Worm (Caenorhabditis elegans) whole organism, late embryonic: Measurements from ENCODE around the gene exos-9.
A peak's percentile ranks its signal among the peaks of the same experiment; 100 is the strongest.

Experiments used
- C08G9.2 ChIP-seq: sonication (generic microtip); optimal IDR thresholded peaks from 2 replicates; lab custom pipeline; 2016; ENCODE audit warnings: mild to moderate bottlenecking, missing genetic modification characterization, moderate library complexity, missing compliant biosample characterization
- C38D4.7 ChIP-seq: fragments of 200-800 bp; sonication (Bioruptor generic); optimal IDR thresholded peaks from 2 replicates; lab custom pipeline; 2018; ENCODE audit warnings: mild to moderate bottlenecking, missing genetic modification characterization, moderate library complexity, missing compliant biosample characterization
- F13H6.1 ChIP-seq: sonication (generic microtip); optimal IDR thresholded peaks from 2 replicates; lab custom pipeline; 2016; ENCODE audit warnings: missing genetic modification characterization, missing compliant biosample characterization
- K02D7.2 ChIP-seq: sonication (generic microtip); optimal IDR thresholded peaks from 2 replicates; lab custom pipeline; 2017; ENCODE audit warnings: mild to moderate bottlenecking, missing genetic modification characterization, missing compliant biosample characterization
- T23F11.4 ChIP-seq: fragments of 200-800 bp; sonication (Bioruptor generic); optimal IDR thresholded peaks from 2 replicates; lab custom pipeline; 2018; ENCODE audit warnings: mild to moderate bottlenecking, missing genetic modification characterization, missing compliant biosample characterization
- Y22D7AL.16 ChIP-seq: sonication (generic microtip); optimal IDR thresholded peaks from 2 replicates; lab custom pipeline; 2016; ENCODE audit warnings: missing genetic modification characterization, missing compliant biosample characterization
- ahr-1 ChIP-seq: sonication (generic microtip); optimal IDR thresholded peaks from 2 replicates; lab custom pipeline; 2016; ENCODE audit warnings: missing genetic modification characterization, missing compliant biosample characterization
- ama-1 ChIP-seq: fragments of 150-350 bp; optimal IDR thresholded peaks from 2 replicates; lab custom pipeline; 2014
- ceh-18 ChIP-seq: sonication (generic microtip); optimal IDR thresholded peaks from 2 replicates; lab custom pipeline; 2016; ENCODE audit warnings: missing genetic modification characterization, missing compliant biosample characterization
- ceh-19 ChIP-seq: fragments of 200-800 bp; sonication (Bioruptor generic); optimal IDR thresholded peaks from 2 replicates; lab custom pipeline; 2018; ENCODE audit warnings: mild to moderate bottlenecking, missing genetic modification characterization, missing compliant biosample characterization
- ceh-24 ChIP-seq: sonication (generic microtip); optimal IDR thresholded peaks from 2 replicates; lab custom pipeline; 2016; ENCODE audit warnings: mild to moderate bottlenecking, missing genetic modification characterization, missing compliant biosample characterization
- ceh-34 ChIP-seq: sonication (generic microtip); optimal IDR thresholded peaks from 2 replicates; lab custom pipeline; 2016; ENCODE audit warnings: mild to moderate bottlenecking, missing genetic modification characterization, missing compliant biosample characterization
- ceh-45 ChIP-seq: fragments of 200-800 bp; sonication (Bioruptor generic); IDR thresholded peaks from 2 replicates; pipeline ENCODE4 v1.3.6; 2022; ENCODE audit warnings: missing genetic modification reagents, missing genetic modification characterization, missing compliant biosample characterization
- ceh-48 ChIP-seq: sonication (generic microtip); optimal IDR thresholded peaks from 2 replicates; lab custom pipeline; 2016; ENCODE audit warnings: missing genetic modification characterization, inconsistent platforms, missing compliant biosample characterization
- ceh-6 ChIP-seq: fragments of 200-800 bp; sonication (Bioruptor generic); optimal IDR thresholded peaks from 2 replicates; lab custom pipeline; 2018; ENCODE audit warnings: mild to moderate bottlenecking, missing genetic modification characterization, missing compliant biosample characterization
- ceh-9 ChIP-seq: sonication (generic microtip); optimal IDR thresholded peaks from 2 replicates; lab custom pipeline; 2016; ENCODE audit warnings: mild to moderate bottlenecking, missing genetic modification characterization, inconsistent platforms, missing compliant biosample characterization
- dmd-4 ChIP-seq: sonication (generic microtip); optimal IDR thresholded peaks from 2 replicates; lab custom pipeline; 2016; ENCODE audit warnings: borderline replicate concordance, missing genetic modification characterization, missing compliant biosample characterization
- elt-2 ChIP-seq: sonication (generic microtip); optimal IDR thresholded peaks from 2 replicates; lab custom pipeline; 2016; ENCODE audit warnings: missing genetic modification reagents, missing genetic modification characterization, missing compliant biosample characterization
- elt-4 ChIP-seq: sonication (generic microtip); optimal IDR thresholded peaks from 2 replicates; lab custom pipeline; 2016; ENCODE audit warnings: missing genetic modification characterization, missing compliant biosample characterization
- ets-4 ChIP-seq: sonication (generic microtip); optimal IDR thresholded peaks from 2 replicates; lab custom pipeline; 2016; ENCODE audit warnings: missing genetic modification characterization, missing compliant biosample characterization
- eyg-1 ChIP-seq: sonication (generic microtip); optimal IDR thresholded peaks from 2 replicates; lab custom pipeline; 2016; ENCODE audit warnings: missing genotype, missing genetic modification characterization, missing compliant biosample characterization
- fax-1 ChIP-seq: sonication (generic microtip); optimal IDR thresholded peaks from 2 replicates; lab custom pipeline; 2016; ENCODE audit warnings: missing genotype, missing genetic modification characterization, missing compliant biosample characterization
- fkh-10 ChIP-seq: fragments of 150-350 bp; optimal IDR thresholded peaks from 2 replicates; lab custom pipeline; 2014; ENCODE audit warnings: missing biosample characterization, missing genetic modification reagents, missing genetic modification characterization
- gmeb-2 ChIP-seq: sonication (generic microtip); optimal IDR thresholded peaks from 2 replicates; lab custom pipeline; 2016; ENCODE audit warnings: missing genetic modification characterization, inconsistent platforms, missing compliant biosample characterization
- hlh-13 ChIP-seq: fragments of 200-800 bp; sonication (Bioruptor generic); optimal IDR thresholded peaks from 2 replicates; lab custom pipeline; 2018; ENCODE audit warnings: mild to moderate bottlenecking, missing genetic modification characterization, missing compliant biosample characterization
- hlh-15 ChIP-seq: sonication (generic microtip); optimal IDR thresholded peaks from 2 replicates; lab custom pipeline; 2016; ENCODE audit warnings: missing genetic modification characterization, missing compliant biosample characterization
- hlh-6 ChIP-seq: sonication (generic microtip); optimal IDR thresholded peaks from 2 replicates; lab custom pipeline; 2016; ENCODE audit warnings: missing genotype, missing genetic modification characterization, missing compliant biosample characterization
- lim-6 ChIP-seq: sonication (generic microtip); optimal IDR thresholded peaks from 2 replicates; lab custom pipeline; 2016; ENCODE audit warnings: missing genetic modification characterization, missing compliant biosample characterization
- lin-11 ChIP-seq: fragments of 200-800 bp; sonication (Bioruptor generic); optimal IDR thresholded peaks from 2 replicates; lab custom pipeline; 2018; ENCODE audit warnings: mild to moderate bottlenecking, missing genetic modification characterization, missing compliant biosample characterization
- mec-3 ChIP-seq: sonication (generic microtip); optimal IDR thresholded peaks from 2 replicates; lab custom pipeline; 2016; ENCODE audit warnings: borderline replicate concordance, missing genetic modification characterization, missing compliant biosample characterization
- npax-4 ChIP-seq: sonication (generic microtip); optimal IDR thresholded peaks from 2 replicates; lab custom pipeline; 2016; ENCODE audit warnings: missing genetic modification characterization, missing compliant biosample characterization
- odd-2 ChIP-seq: sonication (generic microtip); optimal IDR thresholded peaks from 2 replicates; lab custom pipeline; 2017; ENCODE audit warnings: antibody characterized with exemption, mild to moderate bottlenecking, missing genetic modification characterization, missing compliant biosample characterization
- pag-3 ChIP-seq: sonication (generic microtip); optimal IDR thresholded peaks from 2 replicates; lab custom pipeline; 2016; ENCODE audit warnings: missing compliant biosample characterization, missing genetic modification characterization, borderline replicate concordance
- pax-1 ChIP-seq: fragments of 150-350 bp; optimal IDR thresholded peaks from 2 replicates; lab custom pipeline; 2014; ENCODE audit warnings: missing biosample characterization, missing genetic modification characterization
- pha-2 ChIP-seq: sonication (generic microtip); optimal IDR thresholded peaks from 2 replicates; lab custom pipeline; 2017; ENCODE audit warnings: mild to moderate bottlenecking, missing genetic modification characterization, missing compliant biosample characterization
- pha-4 ChIP-seq: fragments of 150-350 bp; optimal IDR thresholded peaks from 2 replicates; lab custom pipeline; 2018; ENCODE audit warnings: missing biosample characterization, missing genetic modification reagents, missing genetic modification characterization
- pqm-1 ChIP-seq: sonication (generic microtip); optimal IDR thresholded peaks from 2 replicates; lab custom pipeline; 2016; ENCODE audit warnings: missing genetic modification characterization, missing compliant biosample characterization
- ref-2 ChIP-seq: sonication (generic microtip); optimal IDR thresholded peaks from 2 replicates; lab custom pipeline; 2016; ENCODE audit warnings: missing genetic modification characterization, missing compliant biosample characterization
- sox-2 ChIP-seq: fragments of 200-800 bp; sonication (Bioruptor generic); IDR thresholded peaks from 2 replicates; pipeline ENCODE4 v1.3.6; 2022; ENCODE audit warnings: missing genetic modification reagents, missing genetic modification characterization, missing compliant biosample characterization
- sox-4 ChIP-seq: sonication (generic microtip); optimal IDR thresholded peaks from 2 replicates; lab custom pipeline; 2017; ENCODE audit warnings: mild to moderate bottlenecking, missing genetic modification characterization, inconsistent platforms, missing compliant biosample characterization
- tbx-7 ChIP-seq: sonication (generic microtip); optimal IDR thresholded peaks from 2 replicates; lab custom pipeline; 2016; ENCODE audit warnings: missing genotype, missing genetic modification characterization, missing compliant biosample characterization
- ttx-3 ChIP-seq: sonication (generic microtip); optimal IDR thresholded peaks from 2 replicates; lab custom pipeline; 2016; ENCODE audit warnings: missing genetic modification reagents, missing genetic modification characterization, missing compliant biosample characterization
- unc-42 ChIP-seq: sonication (generic microtip); optimal IDR thresholded peaks from 2 replicates; lab custom pipeline; 2016; ENCODE audit warnings: missing genotype, missing genetic modification characterization, missing compliant biosample characterization
- unc-55 ChIP-seq: sonication (generic microtip); optimal IDR thresholded peaks from 2 replicates; lab custom pipeline; 2017; ENCODE audit warnings: missing biosample characterization, missing genetic modification reagents, missing genetic modification characterization
- zip-5 ChIP-seq: sonication (generic microtip); optimal IDR thresholded peaks from 2 replicates; lab custom pipeline; 2016; ENCODE audit warnings: missing genetic modification characterization, missing compliant biosample characterization

Gene exos-9

DNA sequence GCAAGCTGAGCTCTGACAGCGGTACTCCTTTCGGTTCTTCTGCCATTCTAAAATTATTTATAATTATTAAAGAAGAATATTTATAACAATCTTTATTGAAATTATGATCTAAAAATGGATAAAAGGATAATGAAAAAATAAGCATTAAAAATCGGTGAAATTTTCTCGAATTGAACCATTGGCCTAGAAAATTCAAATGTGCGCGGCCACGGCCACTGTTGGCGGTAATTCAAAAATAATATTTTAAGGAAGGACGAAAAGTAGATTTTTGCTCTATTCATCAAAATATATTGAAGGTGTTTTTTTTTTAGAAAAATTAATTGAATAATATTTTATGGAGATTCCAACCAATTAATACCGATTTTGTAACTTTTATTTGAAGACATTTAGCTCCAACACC is 965 bp upstream of the exos-9 start, which contains the start of gene pfd-5 (continued):
- peak; percentile 58 for TF ChIP-seq pqm-1 (tag; lab: Kevin White, UChicago)
- peak; percentile 9 for TF ChIP-seq hlh-6 (tag; lab: Kevin White, UChicago)
- TF ChIP-seq ceh-6, result no peak
- TF ChIP-seq ahr-1 (tag; lab: Kevin White, UChicago), result peak; percentile 20
- no peak for TF ChIP-seq K02D7.2
- TF ChIP-seq Y22D7AL.16, result no peak
- peak; percentile 90 for TF ChIP-seq tbx-7 (tag; lab: Kevin White, UChicago)
- TF ChIP-seq lin-11 (tag; lab: Kevin White, UChicago), result no peak
- TF ChIP-seq odd-2, result no peak
- no peak for TF ChIP-seq sox-2 (GFP tag; lab: Robert Waterston, UW)
- TF ChIP-seq unc-55, result no peak
- peak; percentile 92 for TF ChIP-seq C08G9.2 (tag; lab: Kevin White, UChicago)
- no peak for TF ChIP-seq hlh-13 (GFP tag; lab: Kevin White, UChicago)
- no peak for TF ChIP-seq ceh-48
- no peak for TF ChIP-seq dmd-4 (tag; lab: Kevin White, UChicago)
- peak; percentile 90 for TF ChIP-seq ets-4
- TF ChIP-seq fax-1, result peak; percentile 74
- no peak for TF ChIP-seq pag-3 (tag; lab: Kevin White, UChicago)
- peak; percentile 69 for TF ChIP-seq elt-2 (tag; lab: Kevin White, UChicago)
- TF ChIP-seq pha-2 (tag; lab: Kevin White, UChicago), result peak; percentile 34
- TF ChIP-seq ceh-18 (tag; lab: Kevin White, UChicago), result no peak
- TF ChIP-seq F13H6.1, result no peak
- no peak for TF ChIP-seq ceh-9 (tag; lab: Kevin White, UChicago)
- TF ChIP-seq mec-3 (tag; lab: Kevin White, UChicago), result no peak
- peak; percentile 11 for TF ChIP-seq hlh-15

DNA sequence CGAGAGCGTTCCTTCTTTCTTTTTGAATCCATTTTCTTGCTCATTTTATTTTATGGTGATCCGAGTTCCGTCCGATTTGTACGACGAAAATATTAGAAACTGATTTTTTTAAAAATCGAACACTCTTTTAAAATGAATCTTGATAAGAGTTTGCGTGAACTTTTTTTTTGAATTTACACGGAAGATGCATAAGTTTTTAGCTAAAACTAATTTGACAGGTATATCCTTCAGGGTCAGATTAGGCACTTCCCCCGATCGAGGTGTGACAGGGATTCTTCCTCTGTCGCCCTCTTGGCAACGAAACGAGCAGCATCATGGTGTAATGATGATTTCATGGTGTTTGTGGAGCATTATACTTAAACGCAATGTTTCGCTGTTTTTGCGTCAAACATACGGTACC is 2.5 kb downstream of the exos-9 start, which contains the start of gene F37C12.18:
TSS of gene F37C12.18 (minus strand) at position 101 of the 400 bp plus-strand sequence.
- TF ChIP-seq sox-4 (tag; lab: Kevin White, UChicago) (no peak), pax-1 (tag; lab: Kevin White, UChicago) (no peak), pqm-1 (tag; lab: Kevin White, UChicago) (no peak), fkh-10 (GFP tag; lab: Kevin White, UChicago) (no peak), pha-4 (no peak)

DNA sequence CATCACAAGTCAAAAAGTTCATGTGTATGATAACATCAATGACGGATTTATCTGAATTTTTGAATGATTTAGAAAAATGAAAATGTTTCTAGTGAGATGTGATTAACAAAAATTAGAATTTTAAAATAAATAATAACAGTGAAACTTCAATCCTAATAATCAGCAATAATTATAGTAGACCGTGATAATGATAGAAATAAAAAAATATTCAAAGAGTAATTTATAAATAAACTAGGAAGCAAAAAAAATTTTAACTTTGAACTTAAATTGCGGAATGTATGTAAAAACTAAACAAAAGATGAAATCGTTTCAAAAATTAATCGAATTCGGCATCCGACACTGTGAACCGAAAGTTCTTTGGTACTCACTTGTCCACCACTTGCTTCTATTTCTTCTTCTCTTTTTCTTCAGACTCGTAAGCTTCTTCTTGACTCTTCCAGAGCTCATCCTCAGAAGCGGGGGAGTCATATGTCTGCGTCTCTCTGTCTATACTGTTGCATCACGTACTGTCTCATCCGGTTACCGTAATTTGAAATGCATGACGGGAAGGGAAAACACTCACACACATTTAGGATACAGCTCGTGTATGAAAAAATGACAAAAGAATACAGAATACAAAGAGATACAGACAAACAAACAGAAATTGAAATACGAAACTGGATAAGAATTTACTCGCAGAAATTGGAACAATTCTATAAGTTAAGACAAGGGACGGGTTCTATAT is 4.8 kb downstream of the exos-9 start, which contains the start of gene mec-14:
TSS of gene mec-14 (minus strand) at position 51 of the 724 bp plus-strand sequence.
- no peak for TF ChIP-seq eyg-1 (tag; lab: Kevin White, UChicago)
- no peak for TF ChIP-seq ttx-3 (tag; lab: Kevin White, UChicago)
- no peak for TF ChIP-seq pqm-1 (tag; lab: Kevin White, UChicago)
- no peak for TF ChIP-seq C38D4.7 (GFP tag; lab: Kevin White, UChicago)
- TF ChIP-seq unc-42, result no peak

DNA sequence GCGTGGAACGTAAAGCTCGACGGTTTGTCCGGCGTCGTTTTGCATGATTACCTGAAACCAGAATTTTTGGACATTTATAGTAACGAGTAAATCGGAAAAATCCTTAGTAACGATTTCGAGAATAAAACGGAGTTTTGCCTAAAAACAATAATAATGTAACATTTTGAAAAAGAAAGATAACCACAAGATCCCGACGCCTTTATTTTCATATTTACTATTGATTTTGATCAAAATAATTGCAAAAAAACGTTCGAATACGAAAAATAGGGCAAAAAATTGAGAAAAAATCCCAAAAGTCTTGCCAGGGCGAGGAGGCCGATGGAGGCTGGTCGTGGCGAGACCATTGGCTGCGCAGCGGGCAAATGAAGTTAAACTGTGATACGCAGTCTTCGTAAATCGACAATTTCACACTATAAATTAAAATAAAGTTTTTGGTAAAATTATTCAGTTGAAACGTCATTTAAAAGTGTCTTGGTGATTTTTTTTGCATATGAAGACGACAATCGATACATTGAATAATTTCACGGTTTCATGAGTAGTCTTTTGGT is 8.2 kb downstream of the exos-9 start, which contains the start of gene rps-21:
TSS of gene rps-21 (minus strand) at position 51 of the 548 bp plus-strand sequence.
- TF ChIP-seq ceh-6 (no peak), unc-55 (peak; percentile 32), pqm-1 (tag; lab: Kevin White, UChicago) (no peak), npax-4 (tag; lab: Kevin White, UChicago) (no peak), ama-1 (lab: Kevin White, UChicago) (no peak), ceh-34 (tag; lab: Kevin White, UChicago) (peak; percentile 47), ceh-45 (GFP tag; lab: Robert Waterston, UW) (no peak), ceh-19 (GFP tag; lab: Kevin White, UChicago) (no peak), mec-3 (tag; lab: Kevin White, UChicago) (no peak), tbx-7 (tag; lab: Kevin White, UChicago) (no peak), ceh-24 (tag; lab: Kevin White, UChicago) (no peak), ttx-3 (tag; lab: Kevin White, UChicago) (no peak), T23F11.4 (GFP tag; lab: Kevin White, UChicago) (no peak), K02D7.2 (no peak), F13H6.1 (no peak), zip-5 (no peak), pha-4 (no peak), lim-6 (no peak), ref-2 (tag; lab: Kevin White, UChicago) (peak; percentile 11), gmeb-2 (tag; lab: Kevin White, UChicago) (no peak), ets-4 (no peak), elt-4 (no peak), unc-42 (peak; percentile 88)
